Comparison of ENCODE assay signal across 1 fruit fly cellular context in genomic region chr3R:14035924-14036448, dm6.
TF ChIP-seq lines count a peak whose summit lies in the region.

Gene CG9922, minus strand, starts transcription at chr3R:14036398.

TF ChIP-seq in whole organism, embryonic, 481 proteins besides CTCF, POLR2A, EP300 and RAD21 (continued from another document):
- TF ChIP-seq Sry-β (GFP tag; optimal IDR thresholded peaks at IDR 0.05; lab: Kevin White, UChicago) (peak; percentile 57), nau (GFP tag; optimal IDR thresholded peaks at IDR 0.05; lab: Kevin White, UChicago) (peak; percentile 14), cg (GFP tag; optimal IDR thresholded peaks at IDR 0.05; lab: Kevin White, UChicago) (peak; percentile 6), D19A (tag; optimal IDR thresholded peaks at IDR 0.05; lab: Kevin White, UChicago) (peak; percentile 21), pan (optimal IDR thresholded peaks at IDR 0.05; lab: Kevin White, UChicago) (no peak), pan (GFP tag; optimal IDR thresholded peaks at IDR 0.05 in 1 of 2, IDR thresholded peaks at IDR 0.05 in 1 of 2) (peak in 1 of 2 experiments; percentile 8), CG13894 (tag; optimal IDR thresholded peaks at IDR 0.05; lab: Kevin White, UChicago) (peak; percentile 43), da (GFP tag; optimal IDR thresholded peaks at IDR 0.05; lab: Kevin White, UChicago) (no peak), BEAF-32 (GFP tag; optimal IDR thresholded peaks at IDR 0.05; lab: Kevin White, UChicago) (peak; percentile 74), tio (GFP tag; optimal IDR thresholded peaks at IDR 0.05; lab: Kevin White, UChicago) (no peak), CG17361 (GFP tag; IDR thresholded peaks at IDR 0.05; lab: Robert Waterston, UW) (peak; percentile 38; the same call in 1 of the 3 replicates), Sox100B (GFP tag; optimal IDR thresholded peaks at IDR 0.05; lab: Kevin White, UChicago) (peak; percentile 7), CG18764 (GFP tag; optimal IDR thresholded peaks at IDR 0.05; lab: Kevin White, UChicago) (peak; percentile 28), Ets97D (GFP tag; optimal IDR thresholded peaks at IDR 0.05; lab: Kevin White, UChicago) (peak; percentile 77), CG17328 (GFP tag; IDR thresholded peaks at IDR 0.05; lab: Robert Waterston, UW) (peak; percentile 21; the same call in 1 of the 2 replicates), peb (GFP tag; IDR thresholded peaks at IDR 0.05; lab: Robert Waterston, UW) (no peak), aop (GFP tag; IDR thresholded peaks at IDR 0.05; lab: Robert Waterston, UW) (no peak), run (tag; optimal IDR thresholded peaks at IDR 0.05; lab: Kevin White, UChicago) (no peak), seq (GFP tag; IDR thresholded peaks at IDR 0.05; lab: Robert Waterston, UW) (no peak), CG9932 (GFP tag; IDR thresholded peaks at IDR 0.05; lab: Robert Waterston, UW) (peak; percentile 35; the same call in 1 of the 2 replicates), gcm2 (GFP tag; optimal IDR thresholded peaks at IDR 0.05; lab: Kevin White, UChicago) (no peak), pum (GFP tag; optimal IDR thresholded peaks at IDR 0.05; lab: Kevin White, UChicago) (peak; percentile 52), ci (GFP tag; IDR thresholded peaks at IDR 0.05; lab: Robert Waterston, UW) (peak; percentile 61; the same call in 2 of the 3 replicates), CG10959 (GFP tag; IDR thresholded peaks at IDR 0.05; lab: Robert Waterston, UW) (no peak), pros (GFP tag; optimal IDR thresholded peaks at IDR 0.05; lab: Kevin White, UChicago) (no peak), Antp (GFP tag; optimal IDR thresholded peaks at IDR 0.05; lab: Kevin White, UChicago) (peak; percentile 62), toy (GFP tag; IDR thresholded peaks at IDR 0.05; lab: Robert Waterston, UW) (no peak)
